Worm (Caenorhabditis elegans) whole organism, L2 larva: Measurements from ENCODE around the gene F13B12.3.

Source experiments
- R02D3.7 ChIP-seq: fragments of 150-350 bp; optimal IDR thresholded peaks from 2 replicates; lab custom pipeline; 2014; ENCODE audit warnings: missing biosample characterization, missing genetic modification characterization
- Y55F3AM.14 ChIP-seq: fragments of 200-800 bp; sonication (Bioruptor generic); optimal IDR thresholded peaks from 2 replicates; lab custom pipeline; 2018; ENCODE audit warnings: mild to moderate bottlenecking, missing genetic modification characterization, missing compliant biosample characterization
- ZK546.5 ChIP-seq: sonication (generic microtip); optimal IDR thresholded peaks from 2 replicates; lab custom pipeline; 2017; ENCODE audit warnings: missing biosample characterization, missing genetic modification characterization
- alr-1 ChIP-seq: fragments of 150-350 bp; optimal IDR thresholded peaks from 2 replicates; lab custom pipeline; 2014; ENCODE audit warnings: missing biosample characterization, missing genetic modification characterization
- ama-1 ChIP-seq: fragments of 150-350 bp; optimal IDR thresholded peaks from 2 replicates; lab custom pipeline; 2018; ENCODE audit warnings: inconsistent platforms
- blmp-1 ChIP-seq: sonication (generic microtip); optimal IDR thresholded peaks from 2 replicates; lab custom pipeline; 2017; ENCODE audit warnings: missing genetic modification characterization, mild to moderate bottlenecking, missing compliant biosample characterization, antibody characterized with exemption, moderate library complexity; ENCODE audit not compliant: insufficient read depth
- ceh-16 ChIP-seq: fragments of 150-350 bp; optimal IDR thresholded peaks from 2 replicates; lab custom pipeline; 2014; ENCODE audit warnings: missing biosample characterization, missing genetic modification characterization
- crh-2 ChIP-seq: sonication (generic microtip); optimal IDR thresholded peaks from 2 replicates; lab custom pipeline; 2017; ENCODE audit warnings: missing biosample characterization, missing genetic modification characterization
- egl-27 ChIP-seq: sonication (generic microtip); optimal IDR thresholded peaks from 3 replicates; lab custom pipeline; 2017; ENCODE audit warnings: missing biosample characterization, missing genetic modification reagents, missing genetic modification characterization
- fos-1 ChIP-seq: fragments of 150-350 bp; optimal IDR thresholded peaks from 2 replicates; lab custom pipeline; 2014; ENCODE audit warnings: missing biosample characterization, missing genetic modification characterization
- gmeb-1 ChIP-seq: fragments of 150-350 bp; optimal IDR thresholded peaks from 2 replicates; lab custom pipeline; 2014; ENCODE audit warnings: missing biosample characterization, missing genetic modification characterization
- lin-13 ChIP-seq: fragments of 150-350 bp; optimal IDR thresholded peaks from 2 replicates; lab custom pipeline; 2014; ENCODE audit warnings: missing biosample characterization, missing genetic modification reagents, missing genetic modification characterization
- lin-39 ChIP-seq: fragments of 150-350 bp; optimal IDR thresholded peaks from 2 replicates; lab custom pipeline; 2014; ENCODE audit warnings: missing biosample characterization, missing genetic modification reagents, missing genetic modification characterization
- mbf-1 ChIP-seq: sonication (generic microtip); optimal IDR thresholded peaks from 2 replicates; lab custom pipeline; 2017; ENCODE audit warnings: missing biosample characterization, missing genetic modification characterization
- nhr-10 ChIP-seq: sonication (generic microtip); optimal IDR thresholded peaks from 2 replicates; lab custom pipeline; 2017; ENCODE audit warnings: missing biosample characterization, missing genetic modification characterization
- nhr-11 ChIP-seq: fragments of 150-350 bp; optimal IDR thresholded peaks from 2 replicates; lab custom pipeline; 2014; ENCODE audit warnings: missing biosample characterization, missing genetic modification characterization
- nhr-12 ChIP-seq: fragments of 150-350 bp; optimal IDR thresholded peaks from 2 replicates; lab custom pipeline; 2014; ENCODE audit warnings: missing biosample characterization, missing genetic modification characterization
- nhr-23 ChIP-seq: fragments of 150-350 bp; optimal IDR thresholded peaks from 2 replicates; lab custom pipeline; 2014; ENCODE audit warnings: missing biosample characterization, missing genetic modification reagents, missing genetic modification characterization
- nhr-6 ChIP-seq: fragments of 150-350 bp; optimal IDR thresholded peaks from 2 replicates; lab custom pipeline; 2014; ENCODE audit warnings: missing biosample characterization, missing genetic modification characterization
- peb-1 ChIP-seq: fragments of 150-350 bp; optimal IDR thresholded peaks from 2 replicates; lab custom pipeline; 2014; ENCODE audit warnings: missing biosample characterization, missing genetic modification characterization
- sem-4 ChIP-seq: fragments of 150-350 bp; optimal IDR thresholded peaks from 2 replicates; lab custom pipeline; 2014; ENCODE audit warnings: missing biosample characterization, missing genetic modification reagents, missing genetic modification characterization
- skn-1 ChIP-seq: sonication (generic microtip); optimal IDR thresholded peaks from 2 replicates; lab custom pipeline; 2017; ENCODE audit warnings: missing biosample characterization, missing genetic modification characterization
- sma-3 ChIP-seq: sonication (generic microtip); optimal IDR thresholded peaks from 2 replicates; lab custom pipeline; 2016; ENCODE audit warnings: missing genetic modification reagents, missing genetic modification characterization, missing compliant biosample characterization
- sma-9 ChIP-seq, 2 experiments: fragments of 150-350 bp in 1 of 2; sonication (generic microtip) in 1 of 2; optimal IDR thresholded peaks; 2 replicates each; lab custom pipeline; 2014 to 2016; ENCODE audit warnings: missing genetic modification characterization in 2 of 2, mild to moderate bottlenecking in 1 of 2, missing biosample characterization in 1 of 2, missing compliant biosample characterization in 1 of 2, missing genetic modification reagents in 1 of 2, moderate library complexity in 1 of 2
- snpc-4 ChIP-seq: fragments of 150-350 bp; optimal IDR thresholded peaks from 2 replicates; lab custom pipeline; 2014; ENCODE audit warnings: missing biosample characterization, missing genetic modification characterization
- unc-55 ChIP-seq: fragments of 150-350 bp; sonication (generic microtip); optimal IDR thresholded peaks from 3 replicates; lab custom pipeline; 2014; ENCODE audit warnings: missing biosample characterization, missing genetic modification reagents, missing genetic modification characterization
- unc-62 ChIP-seq: fragments of 150-350 bp; optimal IDR thresholded peaks from 2 replicates; lab custom pipeline; 2014; ENCODE audit warnings: missing biosample characterization, missing genetic modification reagents, missing genetic modification characterization
- zag-1 ChIP-seq: fragments of 150-350 bp; optimal IDR thresholded peaks from 2 replicates; lab custom pipeline; 2014; ENCODE audit warnings: missing biosample characterization, missing genetic modification characterization

The F13B12.3 gene

ce11 chrIV:10463127-10463526, 24.2 kb downstream of the F13B12.3 start:
- no peak for TF ChIP-seq peb-1
- peak; percentile 33 for TF ChIP-seq crh-2 (tag; lab: Kevin White, UChicago)
- TF ChIP-seq fos-1 (tag; lab: Kevin White, UChicago): peak; percentile 98
- no peak for TF ChIP-seq snpc-4 (tag; lab: Kevin White, UChicago)
- TF ChIP-seq gmeb-1: peak; percentile 62
- TF ChIP-seq sma-9 (GFP tag; optimal IDR thresholded peaks at IDR 0.05; lab: Kevin White, UChicago): peak; percentile 79
- TF ChIP-seq sma-9 (tag; optimal IDR thresholded peaks at IDR 0.05; lab: Kevin White, UChicago): no peak
- TF ChIP-seq sma-3: peak; percentile 17

- TF ChIP-seq lin-13 (GFP tag; lab: Kevin White, UChicago) (no peak), ceh-16 (tag; lab: Kevin White, UChicago) (no peak), ama-1 (lab: Kevin White, UChicago) (no peak), Y55F3AM.14 (GFP tag; lab: Kevin White, UChicago) (no peak)
Observed at ce11 chrIV:10463987-10464638, 25.2 kb downstream of the F13B12.3 start, which contains the start of gene ugt-43. Gene ugt-43 (plus strand): TSS chrIV:10464588.

- TF ChIP-seq R02D3.7 (tag; lab: Kevin White, UChicago): no peak
- TF ChIP-seq nhr-23 (tag; lab: Kevin White, UChicago): no peak
- TF ChIP-seq, all 48 proteins: peak for 0
Observed at ce11 chrIV:10465764-10466163, 26.8 kb downstream of the F13B12.3 start.

- TF ChIP-seq fos-1 (tag; lab: Kevin White, UChicago) (peak; percentile 91), nhr-23 (tag; lab: Kevin White, UChicago) (no peak), sma-9 (GFP tag; optimal IDR thresholded peaks at IDR 0.05; lab: Kevin White, UChicago) (peak; percentile 59), sma-9 (tag; optimal IDR thresholded peaks at IDR 0.05; lab: Kevin White, UChicago) (no peak), ZK546.5 (tag; lab: Kevin White, UChicago) (no peak), unc-62 (GFP tag; lab: Kevin White, UChicago) (no peak), crh-2 (tag; lab: Kevin White, UChicago) (no peak)
Observed at ce11 chrIV:10466398-10466797, 27.5 kb downstream of the F13B12.3 start.

- no peak for TF ChIP-seq nhr-11 (tag; lab: Kevin White, UChicago)
- no peak for TF ChIP-seq unc-55 (GFP tag; lab: Kevin White, UChicago)
- no peak for TF ChIP-seq sma-3
- TF ChIP-seq nhr-10: no peak
- TF ChIP-seq, all 48 proteins: peak for 0
Observed at ce11 chrIV:10467347-10467746, 28.4 kb downstream of the F13B12.3 start.

ce11 chrIV:10468662-10469061, 29.7 kb downstream of the F13B12.3 start:
- TF ChIP-seq skn-1 (tag; lab: Kevin White, UChicago) (no peak), fos-1 (tag; lab: Kevin White, UChicago) (peak; percentile 58)

ce11 chrIV:10469494-10469893, 30.6 kb downstream of the F13B12.3 start, which contains the start of gene ugt-44:
Gene ugt-44 (plus strand): TSS chrIV:10469741.
- TF ChIP-seq fos-1 (tag; lab: Kevin White, UChicago) (peak; percentile 90), lin-13 (GFP tag; lab: Kevin White, UChicago) (no peak), sma-9 (GFP tag; optimal IDR thresholded peaks at IDR 0.05; lab: Kevin White, UChicago) (peak; percentile 76), sma-9 (tag; optimal IDR thresholded peaks at IDR 0.05; lab: Kevin White, UChicago) (no peak), mbf-1 (tag; lab: Kevin White, UChicago) (no peak)

- no peak for TF ChIP-seq Y55F3AM.14 (GFP tag; lab: Kevin White, UChicago)
- TF ChIP-seq crh-2 (tag; lab: Kevin White, UChicago): no peak
- TF ChIP-seq ceh-16 (tag; lab: Kevin White, UChicago): no peak
- no peak for TF ChIP-seq zag-1 (tag; lab: Kevin White, UChicago)
- no peak for TF ChIP-seq nhr-11 (tag; lab: Kevin White, UChicago)
- no peak for TF ChIP-seq egl-27
- TF ChIP-seq nhr-12 (tag; lab: Kevin White, UChicago): no peak
- no peak for TF ChIP-seq sma-3
- no peak for TF ChIP-seq alr-1
- TF ChIP-seq blmp-1 (tag; lab: Kevin White, UChicago): no peak
- no peak for TF ChIP-seq nhr-6
- TF ChIP-seq unc-55 (GFP tag; lab: Kevin White, UChicago): no peak
- no peak for TF ChIP-seq R02D3.7 (tag; lab: Kevin White, UChicago)
- TF ChIP-seq sem-4 (tag; lab: Kevin White, UChicago): no peak
- TF ChIP-seq unc-62 (GFP tag; lab: Kevin White, UChicago): no peak
- TF ChIP-seq lin-39: no peak
- TF ChIP-seq, all 48 proteins: peak for 0
Observed at ce11 chrIV:10472478-10472877, 33.6 kb downstream of the F13B12.3 start, which contains the start of gene bgnt-1.1. Gene bgnt-1.1 (plus strand): TSS chrIV:10472778.
